Fruit fly (Drosophila melanogaster): ENCODE results near the gene CG45012.
A peak's percentile ranks its signal among the peaks of the same experiment; 100 is the strongest.

Gene CG45012

DNA sequence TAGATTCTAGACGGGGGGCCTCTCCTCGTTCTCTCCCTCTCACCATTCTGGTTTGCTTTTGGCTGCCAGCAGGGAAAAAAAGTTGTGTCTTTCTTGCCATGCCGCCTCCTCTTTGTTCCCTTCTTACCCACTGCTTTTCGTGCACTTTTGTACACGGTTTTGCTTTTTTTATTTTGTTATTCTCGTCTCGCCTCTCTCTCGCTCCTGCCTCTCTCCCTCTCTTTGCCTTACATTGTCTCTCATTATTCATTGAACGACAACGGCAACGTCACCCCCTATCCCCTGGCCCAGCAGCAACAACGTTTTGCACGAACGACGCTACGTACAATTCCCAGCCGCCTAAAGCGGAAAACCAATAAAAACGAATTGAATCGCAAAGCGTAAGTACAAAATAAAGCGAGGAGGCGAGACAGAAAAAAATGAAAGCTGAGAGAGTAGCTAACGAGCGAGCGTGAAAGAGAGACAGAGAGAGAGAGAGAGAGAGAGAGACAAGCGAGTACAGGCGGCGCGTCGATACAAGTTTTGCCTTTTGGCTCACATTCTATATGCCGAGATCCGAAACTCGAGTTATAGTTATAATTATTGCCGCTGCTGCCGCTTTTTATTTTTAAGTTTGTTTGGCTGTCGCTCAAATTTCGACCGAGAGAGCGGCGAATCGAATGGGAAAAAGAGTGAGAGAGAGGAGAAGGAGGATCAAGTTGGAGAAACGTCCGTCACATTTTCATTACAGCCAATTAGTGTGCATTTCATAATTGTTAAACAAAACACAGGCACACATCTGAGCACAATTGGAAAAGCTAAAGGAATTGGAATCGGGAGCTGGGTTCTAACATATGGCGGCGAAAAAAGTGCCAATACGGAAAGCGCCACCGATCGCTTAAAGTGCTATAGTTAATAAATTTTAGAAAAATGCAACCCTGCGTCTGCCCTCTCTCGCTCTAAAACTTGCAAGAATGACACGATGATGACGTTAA is 27.4 kb upstream of the CG45012 start:
- TF ChIP-seq cyc (GFP tag; optimal IDR thresholded peaks at IDR 0.05) (no peak), Ets96B (tag; optimal IDR thresholded peaks at IDR 0.05) (peak; percentile 78), CG1621 (tag; optimal IDR thresholded peaks at IDR 0.05) (peak; percentile 85), Eip93F (GFP tag; optimal IDR thresholded peaks at IDR 0.05) (peak; percentile 40), topi (GFP tag; optimal IDR thresholded peaks at IDR 0.05) (no peak), CG8319 (GFP tag; optimal IDR thresholded peaks at IDR 0.05) (no peak), fd85E (GFP tag; optimal IDR thresholded peaks at IDR 0.05) (peak; percentile 12), CG10669 (GFP tag; optimal IDR thresholded peaks at IDR 0.05) (peak; percentile 71), Ets21C (GFP tag; optimal IDR thresholded peaks at IDR 0.05) (no peak), fkh (GFP tag; optimal IDR thresholded peaks at IDR 0.05) (peak; percentile 10), CG3032 (tag; optimal IDR thresholded peaks at IDR 0.05) (peak; percentile 68), CG8119 (GFP tag; IDR thresholded peaks at IDR 0.05) (no peak; the same call in 1 of the 3 replicates), fd59A (GFP tag; optimal IDR thresholded peaks at IDR 0.05) (peak; percentile 55), CG9139 (GFP tag; optimal IDR thresholded peaks at IDR 0.05) (peak; percentile 87), vri (GFP tag; optimal IDR thresholded peaks at IDR 0.05) (peak; percentile 81), Sox14 (GFP tag; optimal IDR thresholded peaks at IDR 0.05) (peak; percentile 92), dac (GFP tag; optimal IDR thresholded peaks at IDR 0.05) (peak; percentile 63), Gug (GFP tag; IDR thresholded peaks at IDR 0.05) (peak; percentile 54), OdsH (GFP tag; optimal IDR thresholded peaks at IDR 0.05) (peak; percentile 37), svp (GFP tag) (peak; percentile 95), CG34406 (GFP tag; optimal IDR thresholded peaks at IDR 0.05) (peak; percentile 44), CG7368 (GFP tag; optimal IDR thresholded peaks at IDR 0.05) (peak; percentile 52), dsx (GFP tag; optimal IDR thresholded peaks at IDR 0.05; ENCODE audit: poor library complexity, severe bottlenecking) (peak; percentile 99), Hr38 (GFP tag; optimal IDR thresholded peaks at IDR 0.05) (no peak), CG6854 (GFP tag; optimal IDR thresholded peaks at IDR 0.05) (peak; percentile 85), CG16779 (tag; optimal IDR thresholded peaks at IDR 0.05) (peak; percentile 88), Hr4 (GFP tag; optimal IDR thresholded peaks at IDR 0.05) (no peak), CG3919 (GFP tag; optimal IDR thresholded peaks at IDR 0.05) (peak; percentile 52), Met (GFP tag; optimal IDR thresholded peaks at IDR 0.05) (peak; percentile 33), CG32006 (GFP tag; optimal IDR thresholded peaks at IDR 0.05) (peak; percentile 73), CG6808 (GFP tag; optimal IDR thresholded peaks at IDR 0.05) (peak; percentile 84), CG10631 (GFP tag; optimal IDR thresholded peaks at IDR 0.05) (peak; percentile 53), Sox15 (GFP tag; optimal IDR thresholded peaks at IDR 0.05) (no peak), net (GFP tag; optimal IDR thresholded peaks at IDR 0.05) (peak; percentile 76), Lpt (GFP tag; optimal IDR thresholded peaks at IDR 0.05) (peak; percentile 93), salr (GFP tag; optimal IDR thresholded peaks at IDR 0.05) (peak; percentile 62), esn (GFP tag; optimal IDR thresholded peaks at IDR 0.05) (peak; percentile 37), eg (GFP tag; IDR thresholded peaks at IDR 0.05) (peak; percentile 87), CG4318 (GFP tag; optimal IDR thresholded peaks at IDR 0.05) (peak; percentile 21), achi (GFP tag; optimal IDR thresholded peaks at IDR 0.05) (peak; percentile 54), CG15336 (GFP tag; IDR thresholded peaks at IDR 0.05) (peak; percentile 76), CG6276 (GFP tag; optimal IDR thresholded peaks at IDR 0.05) (peak; percentile 80), spab (GFP tag; optimal IDR thresholded peaks at IDR 0.05) (peak; percentile 82), CG31627 (GFP tag; optimal IDR thresholded peaks at IDR 0.05) (no peak), CG6792 (GFP tag; optimal IDR thresholded peaks at IDR 0.05) (peak; percentile 22), acj6 (GFP tag; optimal IDR thresholded peaks at IDR 0.05) (no peak), CG11762 (GFP tag; optimal IDR thresholded peaks at IDR 0.05; ENCODE audit: insufficient read depth) (no peak), Eip75B (GFP tag; optimal IDR thresholded peaks at IDR 0.05) (peak; percentile 58), CG6163 (GFP tag; IDR thresholded peaks at IDR 0.05) (peak; percentile 95)
